Worm (Caenorhabditis elegans) whole organism, late embryonic: ENCODE measurements around the gene nhr-55.

Experiments
- C08G9.2 ChIP-seq: sonication (generic microtip); optimal IDR thresholded peaks from 2 replicates; lab custom pipeline; 2016; ENCODE audit warnings: mild to moderate bottlenecking, missing genetic modification characterization, moderate library complexity, missing compliant biosample characterization
- K09A11.1 ChIP-seq: sonication (generic microtip); optimal IDR thresholded peaks from 2 replicates; lab custom pipeline; 2017; ENCODE audit warnings: antibody characterized with exemption, mild to moderate bottlenecking, missing genetic modification characterization, missing compliant biosample characterization; ENCODE audit not compliant: insufficient read depth
- Y22D7AL.16 ChIP-seq: sonication (generic microtip); optimal IDR thresholded peaks from 2 replicates; lab custom pipeline; 2016; ENCODE audit warnings: missing genetic modification characterization, missing compliant biosample characterization
- elt-4 ChIP-seq: sonication (generic microtip); optimal IDR thresholded peaks from 2 replicates; lab custom pipeline; 2016; ENCODE audit warnings: missing genetic modification characterization, missing compliant biosample characterization
- hlh-30 ChIP-seq: sonication (generic microtip); optimal IDR thresholded peaks from 2 replicates; lab custom pipeline; 2017; ENCODE audit warnings: antibody characterized with exemption, missing genetic modification characterization, missing compliant biosample characterization; ENCODE audit not compliant: insufficient read depth
- nfya-1 ChIP-seq: sonication (generic microtip); optimal IDR thresholded peaks from 2 replicates; lab custom pipeline; 2017; ENCODE audit warnings: missing genetic modification characterization, mild to moderate bottlenecking, missing compliant biosample characterization, antibody characterized with exemption, moderate library complexity
- pha-4 ChIP-seq: fragments of 150-350 bp; optimal IDR thresholded peaks from 2 replicates; lab custom pipeline; 2018; ENCODE audit warnings: missing biosample characterization, missing genetic modification reagents, missing genetic modification characterization
- unc-86 ChIP-seq: sonication (generic microtip); optimal IDR thresholded peaks from 2 replicates; lab custom pipeline; 2016; ENCODE audit warnings: missing genetic modification characterization, missing compliant biosample characterization

- no peak for TF ChIP-seq K09A11.1
- TF ChIP-seq unc-86 (tag; lab: Kevin White, UChicago): no peak
- TF ChIP-seq elt-4 (tag; lab: Kevin White, UChicago): no peak
- TF ChIP-seq C08G9.2: no peak
- no peak for TF ChIP-seq Y22D7AL.16 (tag; lab: Kevin White, UChicago)
- no peak for TF ChIP-seq pha-4
- TF ChIP-seq hlh-30: no peak
- no peak for TF ChIP-seq nfya-1 (tag; lab: Kevin White, UChicago)
Measured at ce11 chrV:524058-524457, 46.1 kb downstream of the nhr-55 start, which contains the start of gene lipl-3.
